Worm (Caenorhabditis elegans) whole organism, late embryonic: ENCODE results near the gene fbxb-111.

Experiments used
- ceh-48 ChIP-seq: sonication (generic microtip); optimal IDR thresholded peaks from 2 replicates; lab custom pipeline; 2016; ENCODE audit warnings: missing genetic modification characterization, inconsistent platforms, missing compliant biosample characterization
- elt-4 ChIP-seq: sonication (generic microtip); optimal IDR thresholded peaks from 2 replicates; lab custom pipeline; 2016; ENCODE audit warnings: missing genetic modification characterization, missing compliant biosample characterization
- nhr-11 ChIP-seq: fragments of 150-350 bp; optimal IDR thresholded peaks from 2 replicates; lab custom pipeline; 2014; ENCODE audit warnings: missing biosample characterization, missing genetic modification characterization
- pha-2 ChIP-seq: sonication (generic microtip); optimal IDR thresholded peaks from 2 replicates; lab custom pipeline; 2017; ENCODE audit warnings: mild to moderate bottlenecking, missing genetic modification characterization, missing compliant biosample characterization
- pha-4 ChIP-seq: fragments of 150-350 bp; optimal IDR thresholded peaks from 2 replicates; lab custom pipeline; 2018; ENCODE audit warnings: missing biosample characterization, missing genetic modification reagents, missing genetic modification characterization

ce11 chrII:2824169-2824568 is 49.4 kb upstream of the fbxb-111 start, which contains the start of the genes K12H6.4 and K12H6.9:
- TF ChIP-seq pha-4 (tag; lab: Kevin White, UChicago) (no peak), elt-4 (tag; lab: Kevin White, UChicago) (no peak), nhr-11 (no peak), pha-2 (tag; lab: Kevin White, UChicago) (no peak), ceh-48 (tag; lab: Kevin White, UChicago) (no peak)
